Worm (Caenorhabditis elegans) whole organism, L4 larva: Measurements from ENCODE around the gene swp-1.

ENCODE experiments used
- D1046.2 ChIP-seq: fragments of 200-800 bp; sonication (Bioruptor generic); IDR thresholded peaks from 2 replicates; pipeline ENCODE4 v1.3.6; 2022; ENCODE audit warnings: missing genetic modification characterization, missing compliant biosample characterization
- F26F4.8 ChIP-seq: fragments of 200-800 bp; sonication (Bioruptor generic); conservative IDR thresholded peaks from 2 replicates; pipeline ENCODE4 v1.3.6; 2022; ENCODE audit warnings: missing genetic modification characterization, missing compliant biosample characterization
- F49E8.2 ChIP-seq: sonication (generic microtip); optimal IDR thresholded peaks from 2 replicates; lab custom pipeline; 2016; ENCODE audit warnings: missing compliant biosample characterization, mild to moderate bottlenecking, missing genetic modification characterization, borderline replicate concordance
- R02D3.7 ChIP-seq: fragments of 150-350 bp; sonication (generic microtip); optimal IDR thresholded peaks from 3 replicates; lab custom pipeline; 2014; ENCODE audit warnings: missing biosample characterization, missing genetic modification characterization
- T20F7.1 ChIP-seq: fragments of 200-800 bp; sonication (Bioruptor generic); optimal IDR thresholded peaks from 2 replicates; lab custom pipeline; 2018; ENCODE audit warnings: mild to moderate bottlenecking, missing genetic modification characterization, missing compliant biosample characterization
- Y75B8A.6 ChIP-seq: fragments of 200-800 bp; sonication (Bioruptor generic); IDR thresholded peaks from 2 replicates; pipeline ENCODE4 v1.3.6; 2022; ENCODE audit warnings: missing genetic modification reagents, missing genetic modification characterization, missing compliant biosample characterization
- ZK546.5 ChIP-seq, 2 experiments: sonication (generic microtip); optimal IDR thresholded peaks; 2 replicates each; lab custom pipeline; 2017; ENCODE audit warnings: missing biosample characterization in 2 of 2, missing genetic modification characterization in 2 of 2
- aha-1 ChIP-seq: fragments of 150-350 bp; peaks from one replicate; lab custom pipeline; 2014; ENCODE audit warnings: missing biosample characterization, missing genetic modification characterization
- arid-1 ChIP-seq: fragments of 200-800 bp; sonication (Bioruptor generic); conservative IDR thresholded peaks from 2 replicates; pipeline ENCODE4 v1.3.6; 2022; ENCODE audit warnings: missing genetic modification reagents, missing genetic modification characterization, missing compliant biosample characterization
- ceh-20 ChIP-seq: fragments of 200-800 bp; sonication (Bioruptor generic); IDR thresholded peaks from 2 replicates; pipeline ENCODE4 v1.3.6; 2022; ENCODE audit warnings: missing genetic modification reagents, missing genetic modification characterization, missing compliant biosample characterization
- ceh-28 ChIP-seq: fragments of 150-350 bp; optimal IDR thresholded peaks from 2 replicates; lab custom pipeline; 2014; ENCODE audit warnings: missing biosample characterization, missing genetic modification reagents, missing genetic modification characterization
- ceh-32 ChIP-seq: sonication (generic microtip); optimal IDR thresholded peaks from 2 replicates; lab custom pipeline; 2016; ENCODE audit warnings: mild to moderate bottlenecking, missing genetic modification characterization, missing compliant biosample characterization; ENCODE audit not compliant: poor library complexity
- ceh-82 ChIP-seq: sonication (generic microtip); optimal IDR thresholded peaks from 2 replicates; lab custom pipeline; 2017; ENCODE audit warnings: missing biosample characterization, missing genetic modification characterization
- dmd-9 ChIP-seq: fragments of 200-800 bp; sonication (Bioruptor generic); IDR thresholded peaks from 2 replicates; pipeline ENCODE4 v1.3.6; 2022; ENCODE audit warnings: missing genetic modification reagents, missing genetic modification characterization, missing compliant biosample characterization
- duxl-1 ChIP-seq: sonication (generic microtip); optimal IDR thresholded peaks from 2 replicates; lab custom pipeline; 2016; ENCODE audit warnings: mild to moderate bottlenecking, missing genetic modification characterization, moderate library complexity, missing compliant biosample characterization; ENCODE audit not compliant: poor library complexity
- dve-1 ChIP-seq: sonication (generic microtip); optimal IDR thresholded peaks from 2 replicates; lab custom pipeline; 2017; ENCODE audit warnings: antibody characterized with exemption, mild to moderate bottlenecking, missing genetic modification characterization, missing compliant biosample characterization; ENCODE audit not compliant: insufficient read depth
- egl-27 ChIP-seq: sonication (generic microtip); optimal IDR thresholded peaks from 3 replicates; lab custom pipeline; 2017; ENCODE audit warnings: missing biosample characterization, missing genetic modification reagents, missing genetic modification characterization
- fos-1 ChIP-seq: fragments of 150-350 bp; optimal IDR thresholded peaks from 2 replicates; lab custom pipeline; 2014; ENCODE audit warnings: missing biosample characterization, missing genetic modification characterization
- hif-1 ChIP-seq, 2 experiments: sonication (generic microtip); optimal IDR thresholded peaks; 2 replicates each; lab custom pipeline; 2016 to 2017; ENCODE audit warnings: missing compliant biosample characterization in 2 of 2, missing genetic modification characterization in 2 of 2, missing genetic modification reagents in 2 of 2, missing genotype in 2 of 2, mild to moderate bottlenecking in 1 of 2
- hlh-11 ChIP-seq: fragments of 200-800 bp; sonication (Bioruptor generic); optimal IDR thresholded peaks from 2 replicates; lab custom pipeline; 2018; ENCODE audit warnings: mild to moderate bottlenecking, missing genetic modification characterization, missing compliant biosample characterization
- hlh-30 ChIP-seq: sonication (generic microtip); optimal IDR thresholded peaks from 2 replicates; lab custom pipeline; 2017; ENCODE audit warnings: antibody characterized with exemption, mild to moderate bottlenecking, missing genetic modification characterization, missing compliant biosample characterization; ENCODE audit not compliant: insufficient read depth
- jun-1 ChIP-seq: fragments of 150-350 bp; optimal IDR thresholded peaks from 2 replicates; lab custom pipeline; 2014; ENCODE audit warnings: missing biosample characterization, missing genetic modification reagents, missing genetic modification characterization
- lim-7 ChIP-seq: fragments of 200-800 bp; sonication (Bioruptor generic); IDR thresholded peaks from 2 replicates; pipeline ENCODE4 v1.3.6; 2022; ENCODE audit warnings: missing genetic modification characterization, missing compliant biosample characterization
- lin-29 ChIP-seq: fragments of 200-800 bp; sonication (Bioruptor generic); IDR thresholded peaks from 2 replicates; pipeline ENCODE4 v1.3.6; 2022; ENCODE audit warnings: missing genetic modification reagents, missing genetic modification characterization, missing compliant biosample characterization
- lir-3 ChIP-seq: sonication (generic microtip); optimal IDR thresholded peaks from 2 replicates; lab custom pipeline; 2016; ENCODE audit warnings: mild to moderate bottlenecking, missing genetic modification characterization, missing compliant biosample characterization
- lsy-2 ChIP-seq, 2 experiments: fragments of 150-350 bp in 1 of 2; sonication (generic microtip) in 1 of 2; optimal IDR thresholded peaks; 2 replicates each; lab custom pipeline; 2014 to 2017; ENCODE audit warnings: missing biosample characterization in 2 of 2, missing genetic modification characterization in 2 of 2
- madf-9 ChIP-seq: fragments of 200-800 bp; sonication (Bioruptor generic); conservative IDR thresholded peaks from 2 replicates; pipeline ENCODE4 v1.3.6; 2022; ENCODE audit warnings: missing genetic modification reagents, missing genetic modification characterization, missing compliant biosample characterization
- mdl-1 ChIP-seq, 2 experiments: fragments of 150-350 bp in 1 of 2; sonication (generic microtip) in 1 of 2; optimal IDR thresholded peaks; 2 replicates each; lab custom pipeline; 2014 to 2017; ENCODE audit warnings: missing biosample characterization in 2 of 2, missing genetic modification characterization in 2 of 2
- mxl-2 ChIP-seq: fragments of 200-800 bp; sonication (Bioruptor generic); conservative IDR thresholded peaks from 2 replicates; pipeline ENCODE4 v1.3.6; 2022; ENCODE audit warnings: missing genetic modification reagents, missing genetic modification characterization, missing compliant biosample characterization
- mxl-3 ChIP-seq: fragments of 200-800 bp; sonication (Bioruptor generic); optimal IDR thresholded peaks from 2 replicates; lab custom pipeline; 2018; ENCODE audit warnings: mild to moderate bottlenecking, missing genetic modification characterization, missing compliant biosample characterization
- nhr-102 ChIP-seq: sonication (generic microtip); optimal IDR thresholded peaks from 2 replicates; lab custom pipeline; 2016; ENCODE audit warnings: mild to moderate bottlenecking, missing genetic modification characterization, moderate library complexity, missing compliant biosample characterization
- nhr-28 ChIP-seq: fragments of 150-350 bp; optimal IDR thresholded peaks from 2 replicates; lab custom pipeline; 2014; ENCODE audit warnings: missing biosample characterization, missing genetic modification characterization
- nhr-42 ChIP-seq: fragments of 200-800 bp; sonication (Bioruptor generic); IDR thresholded peaks from 2 replicates; pipeline ENCODE4 v1.3.6; 2022; ENCODE audit warnings: missing genetic modification characterization, missing compliant biosample characterization
- nhr-48 ChIP-seq: sonication (generic microtip); optimal IDR thresholded peaks from 2 replicates; lab custom pipeline; 2016; ENCODE audit warnings: mild to moderate bottlenecking, missing genetic modification characterization, missing compliant biosample characterization
- nhr-76 ChIP-seq: fragments of 150-350 bp; optimal IDR thresholded peaks from 2 replicates; lab custom pipeline; 2014; ENCODE audit warnings: missing biosample characterization, missing genetic modification characterization
- pha-4 ChIP-seq, 2 experiments: fragments of 150-350 bp in 1 of 2; fragments of 200-800 bp in 1 of 2; sonication (Bioruptor generic) in 1 of 2; IDR thresholded peaks in 1 of 2; optimal IDR thresholded peaks in 1 of 2; 2 replicates each; pipeline versions ENCODE4 v1.3.6 to Lab custom; 2014 to 2022; ENCODE audit warnings: missing genetic modification characterization in 2 of 2, missing genetic modification reagents in 2 of 2, missing biosample characterization in 1 of 2, missing compliant biosample characterization in 1 of 2
- php-3 ChIP-seq: fragments of 200-800 bp; sonication (Bioruptor generic); IDR thresholded peaks from 2 replicates; pipeline ENCODE4 v1.3.6; 2022; ENCODE audit warnings: missing genetic modification reagents, missing genetic modification characterization, missing compliant biosample characterization
- pqm-1 ChIP-seq: sonication (generic microtip); optimal IDR thresholded peaks from 2 replicates; lab custom pipeline; 2017; ENCODE audit warnings: missing biosample characterization, missing genetic modification characterization
- saeg-2 ChIP-seq: fragments of 200-800 bp; sonication (Bioruptor generic); IDR thresholded peaks from 2 replicates; pipeline ENCODE4 v1.3.6; 2022; ENCODE audit warnings: missing genetic modification reagents, missing genetic modification characterization, missing compliant biosample characterization
- sdz-12 ChIP-seq: fragments of 200-800 bp; sonication (Bioruptor generic); optimal IDR thresholded peaks from 2 replicates; lab custom pipeline; 2018; ENCODE audit warnings: mild to moderate bottlenecking, missing genetic modification characterization, missing compliant biosample characterization
- snpc-1.2 ChIP-seq: fragments of 200-800 bp; sonication (Bioruptor generic); IDR thresholded peaks from 2 replicates; pipeline ENCODE4 v1.3.6; 2022; ENCODE audit warnings: missing genetic modification reagents, missing genetic modification characterization, missing compliant biosample characterization
- spr-3 ChIP-seq: fragments of 200-800 bp; sonication (Bioruptor generic); optimal IDR thresholded peaks from 2 replicates; lab custom pipeline; 2018; ENCODE audit warnings: mild to moderate bottlenecking, missing genetic modification characterization, missing compliant biosample characterization
- tra-1 ChIP-seq: fragments of 200-800 bp; sonication (Bioruptor generic); IDR thresholded peaks from 2 replicates; pipeline ENCODE4 v1.3.6; 2022; ENCODE audit warnings: missing genetic modification reagents, missing genetic modification characterization, missing compliant biosample characterization
- unc-130 ChIP-seq: sonication (generic microtip); optimal IDR thresholded peaks from 2 replicates; lab custom pipeline; 2016; ENCODE audit warnings: missing genetic modification reagents, missing genetic modification characterization, missing compliant biosample characterization
- unc-39 ChIP-seq: sonication (generic microtip); optimal IDR thresholded peaks from 2 replicates; lab custom pipeline; 2017; ENCODE audit warnings: missing biosample characterization, missing genetic modification characterization
- unc-62 ChIP-seq, 3 experiments: fragments of 150-350 bp in 1 of 3; sonication (generic microtip); optimal IDR thresholded peaks in 2 of 3; peaks in 1 of 3; 1 replicate in 1 of 3; 2 replicates in 2 of 3; lab custom pipeline; 2014 to 2017; ENCODE audit warnings: missing biosample characterization in 3 of 3, missing genetic modification characterization in 3 of 3, missing genetic modification reagents in 3 of 3, missing genotype in 1 of 3
- vab-7 ChIP-seq: fragments of 200-800 bp; sonication (Bioruptor generic); IDR thresholded peaks from 2 replicates; pipeline ENCODE4 v1.3.6; 2022; ENCODE audit warnings: missing genetic modification reagents, missing genetic modification characterization, missing compliant biosample characterization
- zfp-3 ChIP-seq: fragments of 200-800 bp; sonication (Bioruptor generic); conservative IDR thresholded peaks from 2 replicates; pipeline ENCODE4 v1.3.6; 2022; ENCODE audit warnings: missing genetic modification reagents, missing genetic modification characterization, missing compliant biosample characterization

swp-1 gene

DNA sequence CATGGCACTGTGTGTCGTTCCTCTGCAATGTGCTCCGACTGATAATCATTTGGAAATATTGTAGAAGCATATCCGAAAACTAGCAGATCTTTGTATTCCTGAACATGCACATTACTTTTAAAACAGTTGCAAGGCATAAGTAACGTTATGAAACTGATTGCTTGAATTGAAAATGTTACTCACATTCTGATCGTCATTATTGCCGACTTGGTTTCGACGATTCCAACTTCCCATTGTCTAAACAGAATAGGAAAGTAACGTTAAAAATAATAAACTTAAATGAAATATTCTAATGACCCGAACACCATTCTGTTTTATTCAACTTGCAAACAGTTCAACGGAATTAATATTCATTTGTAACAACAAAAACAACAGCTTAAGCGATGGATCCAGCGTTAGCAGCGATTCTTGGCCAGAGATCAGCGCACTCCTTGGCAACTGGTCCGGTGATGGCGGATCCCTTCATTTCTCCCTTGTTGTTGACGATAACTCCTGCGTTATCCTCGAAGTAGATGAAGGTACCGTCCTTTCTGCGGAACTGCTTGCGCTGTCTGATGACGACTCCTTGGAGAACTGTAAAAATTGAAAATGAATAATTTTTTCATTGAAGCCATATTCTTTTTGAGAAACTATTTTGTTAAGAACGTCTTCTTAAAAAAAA is at the start of gene swp-1 (continued):
- TF ChIP-seq arid-1 (GFP tag; lab: Robert Waterston, UW) (peak; percentile 70), Y75B8A.6 (GFP tag; lab: Robert Waterston, UW) (no peak), dmd-9 (no peak), F26F4.8 (GFP tag; lab: Robert Waterston, UW) (no peak), hlh-30 (tag; lab: Kevin White, UChicago) (no peak), ceh-20 (no peak), spr-3 (GFP tag; lab: Kevin White, UChicago) (no peak), T20F7.1 (GFP tag; lab: Kevin White, UChicago) (no peak), saeg-2 (GFP tag; lab: Robert Waterston, UW) (no peak), nhr-102 (tag; lab: Kevin White, UChicago) (no peak), pqm-1 (tag; lab: Kevin White, UChicago) (no peak), lin-29 (GFP tag; lab: Robert Waterston, UW) (no peak), duxl-1 (tag; lab: Kevin White, UChicago) (no peak), nhr-76 (tag; lab: Kevin White, UChicago) (no peak), unc-62 (GFP tag; optimal IDR thresholded peaks at IDR 0.05 in 1 of 2; lab: Kevin White, UChicago) (peak in 1 of 2 experiments; percentile 72), unc-62 (tag; optimal IDR thresholded peaks at IDR 0.05; lab: Kevin White, UChicago) (no peak), ceh-82 (no peak), sdz-12 (GFP tag; lab: Kevin White, UChicago) (no peak), jun-1 (tag; lab: Kevin White, UChicago) (no peak), nhr-42 (GFP tag; lab: Robert Waterston, UW) (no peak), snpc-1.2 (GFP tag; lab: Robert Waterston, UW) (peak; percentile 48; the same call in 1 of the 2 replicates), vab-7 (GFP tag; lab: Robert Waterston, UW) (no peak), nhr-48 (tag; lab: Kevin White, UChicago) (no peak), fos-1 (no peak), php-3 (GFP tag; lab: Robert Waterston, UW) (no peak), egl-27 (no peak), ceh-32 (tag; lab: Kevin White, UChicago) (no peak), mdl-1 (tag; optimal IDR thresholded peaks at IDR 0.05; lab: Kevin White, UChicago) (no peak), lim-7 (0 out of 2 replicates have a peak, but pooled peaks have one; percentile 6), mxl-2 (GFP tag; lab: Robert Waterston, UW) (no peak), D1046.2 (GFP tag; lab: Robert Waterston, UW) (no peak), R02D3.7 (peak; percentile 20), hif-1 (tag; optimal IDR thresholded peaks at IDR 0.05; lab: Kevin White, UChicago) (no peak), hlh-11 (no peak), aha-1 (tag; lab: Kevin White, UChicago) (peak; percentile 59), tra-1 (GFP tag; lab: Robert Waterston, UW) (no peak), nhr-28 (tag; lab: Kevin White, UChicago) (no peak), ceh-28 (no peak), unc-130 (GFP tag; lab: Kevin White, UChicago) (peak; percentile 5), zfp-3 (GFP tag; lab: Robert Waterston, UW) (0 out of 2 replicates have a peak, but pooled peaks have one; percentile 12), F49E8.2 (tag; lab: Kevin White, UChicago) (peak; percentile 70), madf-9 (GFP tag; lab: Robert Waterston, UW) (no peak), lsy-2 (tag; optimal IDR thresholded peaks at IDR 0.05; lab: Kevin White, UChicago) (no peak), pha-4 (GFP tag; IDR thresholded peaks at IDR 0.05; lab: Robert Waterston, UW) (no peak), pha-4 (tag; optimal IDR thresholded peaks at IDR 0.05; lab: Kevin White, UChicago) (no peak), lir-3 (tag; lab: Kevin White, UChicago) (no peak), mxl-3 (no peak), unc-39 (tag; lab: Kevin White, UChicago) (no peak), ZK546.5 (tag; optimal IDR thresholded peaks at IDR 0.05; lab: Kevin White, UChicago) (no peak), dve-1 (tag; lab: Kevin White, UChicago) (no peak)
